Worm (Caenorhabditis elegans) whole organism, L4 larva: ENCODE data around the gene C25H3.14.
A peak's percentile ranks its signal among the peaks of the same experiment; 100 is the strongest.

ENCODE experiments used
- D1046.2 ChIP-seq: fragments of 200-800 bp; sonication (Bioruptor generic); IDR thresholded peaks from 2 replicates; pipeline ENCODE4 v1.3.6; 2022; ENCODE audit warnings: missing genetic modification characterization, missing compliant biosample characterization
- F26F4.8 ChIP-seq: fragments of 200-800 bp; sonication (Bioruptor generic); conservative IDR thresholded peaks from 2 replicates; pipeline ENCODE4 v1.3.6; 2022; ENCODE audit warnings: missing genetic modification characterization, missing compliant biosample characterization
- F37D6.2 ChIP-seq: sonication (generic microtip); optimal IDR thresholded peaks from 2 replicates; lab custom pipeline; 2016; ENCODE audit warnings: mild to moderate bottlenecking, missing genetic modification characterization, missing compliant biosample characterization
- F44E2.7 ChIP-seq: fragments of 200-800 bp; sonication (Bioruptor generic); IDR thresholded peaks from 2 replicates; pipeline ENCODE4 v2.1.2; 2022; ENCODE audit warnings: missing genetic modification characterization, missing compliant biosample characterization
- R02D3.7 ChIP-seq: fragments of 150-350 bp; sonication (generic microtip); optimal IDR thresholded peaks from 3 replicates; lab custom pipeline; 2014; ENCODE audit warnings: missing biosample characterization, missing genetic modification characterization
- T20F7.1 ChIP-seq: fragments of 200-800 bp; sonication (Bioruptor generic); optimal IDR thresholded peaks from 2 replicates; lab custom pipeline; 2018; ENCODE audit warnings: mild to moderate bottlenecking, missing genetic modification characterization, missing compliant biosample characterization
- Y105C5A.15 ChIP-seq: fragments of 200-800 bp; sonication (Bioruptor generic); IDR thresholded peaks from 2 replicates; pipeline ENCODE4 v1.3.6; 2022; ENCODE audit warnings: missing genetic modification characterization, missing compliant biosample characterization
- Y48G9A.11 ChIP-seq: fragments of 200-800 bp; sonication (Bioruptor generic); IDR thresholded peaks from 2 replicates; pipeline ENCODE4 v1.3.6; 2022; ENCODE audit warnings: missing genetic modification reagents, missing genetic modification characterization, missing compliant biosample characterization
- Y5F2A.4 ChIP-seq: fragments of 200-800 bp; sonication (Bioruptor generic); optimal IDR thresholded peaks from 2 replicates; lab custom pipeline; 2018; ENCODE audit warnings: mild to moderate bottlenecking, missing genetic modification characterization, missing compliant biosample characterization
- Y75B8A.6 ChIP-seq: fragments of 200-800 bp; sonication (Bioruptor generic); IDR thresholded peaks from 2 replicates; pipeline ENCODE4 v1.3.6; 2022; ENCODE audit warnings: missing genetic modification reagents, missing genetic modification characterization, missing compliant biosample characterization
- ZK546.5 ChIP-seq, 2 experiments: sonication (generic microtip); optimal IDR thresholded peaks; 2 replicates each; lab custom pipeline; 2017; ENCODE audit warnings: missing biosample characterization in 2 of 2, missing genetic modification characterization in 2 of 2
- ama-1 ChIP-seq: fragments of 150-350 bp; optimal IDR thresholded peaks from 2 replicates; lab custom pipeline; 2014; ENCODE audit warnings: inconsistent platforms, mixed read lengths
- attf-4 ChIP-seq: sonication (generic microtip); optimal IDR thresholded peaks from 3 replicates; lab custom pipeline; 2017; ENCODE audit warnings: missing biosample characterization, missing genetic modification characterization
- ceh-20 ChIP-seq: fragments of 200-800 bp; sonication (Bioruptor generic); IDR thresholded peaks from 2 replicates; pipeline ENCODE4 v1.3.6; 2022; ENCODE audit warnings: missing genetic modification reagents, missing genetic modification characterization, missing compliant biosample characterization
- ceh-44 ChIP-seq: fragments of 200-800 bp; sonication (Bioruptor generic); IDR thresholded peaks from 2 replicates; pipeline ENCODE4 v1.3.6; 2022; ENCODE audit warnings: missing genetic modification reagents, missing genetic modification characterization, missing compliant biosample characterization
- ceh-62 ChIP-seq: sonication (generic microtip); optimal IDR thresholded peaks from 2 replicates; lab custom pipeline; 2017; ENCODE audit warnings: missing biosample characterization, missing genetic modification characterization
- ces-1 ChIP-seq: fragments of 150-350 bp; sonication (generic microtip); optimal IDR thresholded peaks from 4 replicates; lab custom pipeline; 2014; ENCODE audit warnings: missing biosample characterization, missing genetic modification reagents, missing genetic modification characterization
- ctbp-1 ChIP-seq: fragments of 200-800 bp; sonication (Bioruptor generic); IDR thresholded peaks from 2 replicates; pipeline ENCODE4 v1.3.6; 2022; ENCODE audit warnings: missing genetic modification reagents, missing genetic modification characterization, missing compliant biosample characterization
- daf-16 ChIP-seq, 3 experiments: sonication (generic microtip); optimal IDR thresholded peaks; 2 replicates each; lab custom pipeline; 2016 to 2017; ENCODE audit warnings: missing genetic modification characterization in 3 of 3, missing genetic modification reagents in 3 of 3, mild to moderate bottlenecking in 2 of 3, missing compliant biosample characterization in 2 of 3, missing biosample characterization in 1 of 3, moderate library complexity in 1 of 3
- dmd-6 ChIP-seq: fragments of 200-800 bp; sonication (Bioruptor generic); IDR thresholded peaks from 2 replicates; pipeline ENCODE4 v1.3.6; 2022; ENCODE audit warnings: missing genetic modification reagents, missing genetic modification characterization, missing compliant biosample characterization
- dve-1 ChIP-seq: sonication (generic microtip); optimal IDR thresholded peaks from 2 replicates; lab custom pipeline; 2017; ENCODE audit warnings: antibody characterized with exemption, mild to moderate bottlenecking, missing genetic modification characterization, missing compliant biosample characterization; ENCODE audit not compliant: insufficient read depth
- egl-43 ChIP-seq: fragments of 200-800 bp; sonication (Bioruptor generic); IDR thresholded peaks from 2 replicates; pipeline ENCODE4 v1.3.6; 2022; ENCODE audit warnings: missing genetic modification reagents, missing genetic modification characterization, missing compliant biosample characterization
- fkh-10 ChIP-seq: fragments of 150-350 bp; optimal IDR thresholded peaks from 2 replicates; lab custom pipeline; 2014; ENCODE audit warnings: missing biosample characterization, missing genetic modification reagents, missing genetic modification characterization
- fos-1 ChIP-seq: fragments of 150-350 bp; optimal IDR thresholded peaks from 2 replicates; lab custom pipeline; 2014; ENCODE audit warnings: missing biosample characterization, missing genetic modification characterization
- gei-8 ChIP-seq: fragments of 200-800 bp; sonication (Bioruptor generic); optimal IDR thresholded peaks from 2 replicates; lab custom pipeline; 2018; ENCODE audit warnings: mild to moderate bottlenecking, missing genetic modification characterization, missing compliant biosample characterization
- hlh-30 ChIP-seq: sonication (generic microtip); optimal IDR thresholded peaks from 2 replicates; lab custom pipeline; 2017; ENCODE audit warnings: antibody characterized with exemption, mild to moderate bottlenecking, missing genetic modification characterization, missing compliant biosample characterization; ENCODE audit not compliant: insufficient read depth
- jun-1 ChIP-seq: fragments of 150-350 bp; optimal IDR thresholded peaks from 2 replicates; lab custom pipeline; 2014; ENCODE audit warnings: missing biosample characterization, missing genetic modification reagents, missing genetic modification characterization
- lim-7 ChIP-seq: fragments of 200-800 bp; sonication (Bioruptor generic); IDR thresholded peaks from 2 replicates; pipeline ENCODE4 v1.3.6; 2022; ENCODE audit warnings: missing genetic modification characterization, missing compliant biosample characterization
- lin-1 ChIP-seq: fragments of 200-800 bp; sonication (Bioruptor generic); IDR thresholded peaks from 2 replicates; pipeline ENCODE4 v1.3.6; 2022; ENCODE audit warnings: missing genetic modification reagents, missing genetic modification characterization, missing compliant biosample characterization
- lin-15B ChIP-seq: fragments of 150-350 bp; sonication (generic microtip); optimal IDR thresholded peaks from 3 replicates; lab custom pipeline; 2014; ENCODE audit warnings: missing biosample characterization, missing genetic modification characterization
- lin-38 ChIP-seq: fragments of 200-800 bp; sonication (Bioruptor generic); IDR thresholded peaks from 2 replicates; pipeline ENCODE4 v1.3.6; 2022; ENCODE audit warnings: missing genetic modification reagents, missing genetic modification characterization, missing compliant biosample characterization
- mdl-1 ChIP-seq, 2 experiments: fragments of 150-350 bp in 1 of 2; sonication (generic microtip) in 1 of 2; optimal IDR thresholded peaks; 2 replicates each; lab custom pipeline; 2014 to 2017; ENCODE audit warnings: missing biosample characterization in 2 of 2, missing genetic modification characterization in 2 of 2
- mdt-29 ChIP-seq: fragments of 200-800 bp; sonication (Bioruptor generic); IDR thresholded peaks from 2 replicates; pipeline ENCODE4 v1.3.6; 2022; ENCODE audit warnings: missing genetic modification reagents, missing genetic modification characterization, missing compliant biosample characterization
- nhr-102 ChIP-seq: sonication (generic microtip); optimal IDR thresholded peaks from 2 replicates; lab custom pipeline; 2016; ENCODE audit warnings: mild to moderate bottlenecking, missing genetic modification characterization, moderate library complexity, missing compliant biosample characterization
- nhr-111 ChIP-seq: fragments of 200-800 bp; sonication (Bioruptor generic); optimal IDR thresholded peaks from 2 replicates; lab custom pipeline; 2018; ENCODE audit warnings: mild to moderate bottlenecking, missing genetic modification characterization, missing compliant biosample characterization
- nhr-28 ChIP-seq: fragments of 150-350 bp; optimal IDR thresholded peaks from 2 replicates; lab custom pipeline; 2014; ENCODE audit warnings: missing biosample characterization, missing genetic modification characterization
- nhr-41 ChIP-seq: fragments of 200-800 bp; sonication (Bioruptor generic); IDR thresholded peaks from 2 replicates; pipeline ENCODE4 v1.3.6; 2022; ENCODE audit warnings: missing genetic modification reagents, missing genetic modification characterization, missing compliant biosample characterization
- nhr-48 ChIP-seq: sonication (generic microtip); optimal IDR thresholded peaks from 2 replicates; lab custom pipeline; 2016; ENCODE audit warnings: mild to moderate bottlenecking, missing genetic modification characterization, missing compliant biosample characterization
- nhr-6 ChIP-seq: fragments of 150-350 bp; optimal IDR thresholded peaks from 2 replicates; lab custom pipeline; 2014; ENCODE audit warnings: missing biosample characterization, missing genetic modification characterization
- nhr-77 ChIP-seq: fragments of 150-350 bp; optimal IDR thresholded peaks from 2 replicates; lab custom pipeline; 2014; ENCODE audit warnings: missing biosample characterization, missing genetic modification characterization
- pha-4 ChIP-seq, 2 experiments: fragments of 150-350 bp in 1 of 2; fragments of 200-800 bp in 1 of 2; sonication (Bioruptor generic) in 1 of 2; IDR thresholded peaks in 1 of 2; optimal IDR thresholded peaks in 1 of 2; 2 replicates each; pipeline versions ENCODE4 v1.3.6 to Lab custom; 2014 to 2022; ENCODE audit warnings: missing genetic modification characterization in 2 of 2, missing genetic modification reagents in 2 of 2, missing biosample characterization in 1 of 2, missing compliant biosample characterization in 1 of 2
- pqm-1 ChIP-seq: sonication (generic microtip); optimal IDR thresholded peaks from 2 replicates; lab custom pipeline; 2017; ENCODE audit warnings: missing biosample characterization, missing genetic modification characterization
- rbr-2 ChIP-seq: sonication (generic microtip); optimal IDR thresholded peaks from 2 replicates; lab custom pipeline; 2016; ENCODE audit warnings: missing genotype, missing genetic modification characterization, missing compliant biosample characterization
- set-16 ChIP-seq: fragments of 200-800 bp; sonication (Bioruptor generic); IDR thresholded peaks from 2 replicates; pipeline ENCODE4 v1.3.6; 2022; ENCODE audit warnings: missing genetic modification reagents, missing genetic modification characterization, missing compliant biosample characterization
- spr-3 ChIP-seq: fragments of 200-800 bp; sonication (Bioruptor generic); optimal IDR thresholded peaks from 2 replicates; lab custom pipeline; 2018; ENCODE audit warnings: mild to moderate bottlenecking, missing genetic modification characterization, missing compliant biosample characterization
- tag-97 ChIP-seq: fragments of 200-800 bp; sonication (Bioruptor generic); IDR thresholded peaks from 2 replicates; pipeline ENCODE4 v1.3.6; 2022; ENCODE audit warnings: missing genetic modification characterization, missing compliant biosample characterization
- vab-7 ChIP-seq: fragments of 200-800 bp; sonication (Bioruptor generic); IDR thresholded peaks from 2 replicates; pipeline ENCODE4 v1.3.6; 2022; ENCODE audit warnings: missing genetic modification reagents, missing genetic modification characterization, missing compliant biosample characterization
- zfp-2 ChIP-seq: sonication (generic microtip); optimal IDR thresholded peaks from 2 replicates; lab custom pipeline; 2016; ENCODE audit warnings: mild to moderate bottlenecking, missing genetic modification characterization, missing compliant biosample characterization
- zfp-3 ChIP-seq: fragments of 200-800 bp; sonication (Bioruptor generic); conservative IDR thresholded peaks from 2 replicates; pipeline ENCODE4 v1.3.6; 2022; ENCODE audit warnings: missing genetic modification reagents, missing genetic modification characterization, missing compliant biosample characterization
- ztf-11 ChIP-seq: fragments of 150-350 bp; optimal IDR thresholded peaks from 2 replicates; lab custom pipeline; 2014; ENCODE audit warnings: missing biosample characterization, missing genetic modification characterization
- ztf-7 ChIP-seq: fragments of 150-350 bp; optimal IDR thresholded peaks from 2 replicates; lab custom pipeline; 2014; ENCODE audit warnings: missing biosample characterization, missing genetic modification characterization

The C25H3.14 gene

DNA sequence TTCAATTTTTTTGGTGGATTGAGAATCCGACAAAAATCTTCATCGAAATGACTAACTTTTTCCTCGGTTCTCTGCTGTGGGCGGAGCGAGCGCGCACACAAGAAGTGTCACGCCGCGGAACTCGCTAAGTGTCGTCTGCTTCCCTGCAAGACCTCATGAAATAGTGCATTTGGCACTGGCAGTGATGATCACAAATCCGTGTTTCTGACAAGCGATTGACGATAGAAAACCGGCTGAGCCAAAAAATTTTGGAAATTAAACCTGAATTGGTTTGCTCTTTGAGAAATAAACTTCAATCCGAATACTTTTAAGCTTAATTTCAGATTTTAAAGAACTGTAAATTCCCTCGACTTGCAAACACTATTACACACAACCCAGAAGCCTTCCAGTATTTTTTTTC, 6.6 kb downstream of the C25H3.14 start (continued):
- TF ChIP-seq rbr-2 = peak; percentile 59
- peak; percentile 59 to 75 for TF ChIP-seq mdl-1 (tag; optimal IDR thresholded peaks at IDR 0.05; lab: Kevin White, UChicago)
- no peak for TF ChIP-seq T20F7.1 (GFP tag; lab: Kevin White, UChicago)
- 0 out of 2 replicates have a peak, but pooled peaks have one; percentile 53 for TF ChIP-seq ctbp-1 (GFP tag; lab: Robert Waterston, UW)
- TF ChIP-seq set-16 = no peak
- peak; percentile 66 for TF ChIP-seq nhr-102 (tag; lab: Kevin White, UChicago)
- TF ChIP-seq zfp-3 = no peak
- no peak for TF ChIP-seq nhr-48
- TF ChIP-seq D1046.2 (GFP tag; lab: Robert Waterston, UW) = no peak
- peak; percentile 43 for TF ChIP-seq dmd-6 (GFP tag; lab: Robert Waterston, UW)
- peak; percentile 95 for TF ChIP-seq ama-1 (lab: Kevin White, UChicago)
- TF ChIP-seq lin-15B (tag; lab: Kevin White, UChicago) = peak; percentile 19
- 0 out of 2 replicates have a peak, but pooled peaks have one; percentile 39 for TF ChIP-seq Y48G9A.11
- no peak for TF ChIP-seq fos-1 (tag; lab: Kevin White, UChicago)
- TF ChIP-seq nhr-41 = no peak
- TF ChIP-seq lim-7 (GFP tag; lab: Robert Waterston, UW) = no peak
- peak; percentile 87 for TF ChIP-seq dve-1
- no peak for TF ChIP-seq gei-8 (GFP tag; lab: Kevin White, UChicago)
- no peak for TF ChIP-seq ztf-11 (tag; lab: Kevin White, UChicago)
- 0 out of 2 replicates have a peak, but pooled peaks have one; percentile 16 for TF ChIP-seq lin-1 (GFP tag; lab: Robert Waterston, UW)
- TF ChIP-seq ceh-20 (GFP tag; lab: Robert Waterston, UW) = no peak
- TF ChIP-seq hlh-30 (tag; lab: Kevin White, UChicago) = peak; percentile 86
- TF ChIP-seq ces-1 (GFP tag; lab: Kevin White, UChicago) = no peak
- no peak for TF ChIP-seq zfp-2
- no peak for TF ChIP-seq egl-43 (GFP tag; lab: Robert Waterston, UW)
- peak; percentile 30 for TF ChIP-seq jun-1
- no peak for TF ChIP-seq ZK546.5 (tag; optimal IDR thresholded peaks at IDR 0.05; lab: Kevin White, UChicago)
- peak; percentile 30 for TF ChIP-seq spr-3 (GFP tag; lab: Kevin White, UChicago)
- no peak for TF ChIP-seq F37D6.2
- peak; percentile 46 for TF ChIP-seq nhr-6
- TF ChIP-seq lin-38 (GFP tag; lab: Robert Waterston, UW) = peak; percentile 57
- TF ChIP-seq ztf-7 = peak; percentile 27
- TF ChIP-seq pha-4 (GFP tag; IDR thresholded peaks at IDR 0.05; lab: Robert Waterston, UW) = no peak
- no peak for TF ChIP-seq pha-4 (tag; optimal IDR thresholded peaks at IDR 0.05; lab: Kevin White, UChicago)
- peak; percentile 93 for TF ChIP-seq ceh-44 (GFP tag; lab: Robert Waterston, UW)
- TF ChIP-seq nhr-77 = no peak
- TF ChIP-seq fkh-10 = no peak
- no peak for TF ChIP-seq ceh-62 (tag; lab: Kevin White, UChicago)
- TF ChIP-seq Y75B8A.6 (GFP tag; lab: Robert Waterston, UW) = no peak
- no peak for TF ChIP-seq Y105C5A.15
- TF ChIP-seq Y5F2A.4 = no peak
- no peak for TF ChIP-seq daf-16 (GFP tag; optimal IDR thresholded peaks at IDR 0.05; lab: Kevin White, UChicago)
- peak; percentile 60 for TF ChIP-seq daf-16 (tag; optimal IDR thresholded peaks at IDR 0.05; lab: Kevin White, UChicago)
- no peak for TF ChIP-seq attf-4
- no peak for TF ChIP-seq pqm-1 (tag; lab: Kevin White, UChicago)
- no peak for TF ChIP-seq mdt-29
- no peak for TF ChIP-seq F44E2.7 (GFP tag; lab: Robert Waterston, UW)
- no peak for TF ChIP-seq vab-7 (GFP tag; lab: Robert Waterston, UW)
- peak; percentile 11 for TF ChIP-seq nhr-28 (tag; lab: Kevin White, UChicago)
- no peak for TF ChIP-seq tag-97
- peak; percentile 39 for TF ChIP-seq nhr-111 (GFP tag; lab: Kevin White, UChicago)
- TF ChIP-seq R02D3.7 (tag; lab: Kevin White, UChicago) = no peak
- TF ChIP-seq F26F4.8 (GFP tag; lab: Robert Waterston, UW) = no peak
